Fruit fly (Drosophila melanogaster) whole organism, embryonic: ENCODE data around the gene PK1-R.

Experiments
- Aef1 ChIP-seq: fragments of 200-800 bp; sonication (Bioruptor generic); IDR thresholded peaks from 3 replicates; pipeline ENCODE4 v1.3.6; 2022; ENCODE audit warnings: missing biosample characterization, missing genetic modification characterization
- Atf3 ChIP-seq: fragments of 200-800 bp; sonication (Bioruptor generic); optimal IDR thresholded peaks from 3 replicates; lab custom pipeline; 2016; ENCODE audit warnings: missing biosample characterization, missing genetic modification characterization
- B-H1 ChIP-seq: fragments of 200-800 bp; sonication (Bioruptor generic); IDR thresholded peaks from 3 replicates; pipeline ENCODE4 v1.3.6; 2022; ENCODE audit warnings: missing biosample characterization, missing genetic modification characterization
- CG10654 ChIP-seq: fragments of 200-800 bp; sonication (Bioruptor generic); optimal IDR thresholded peaks from 2 replicates; lab custom pipeline; 2016; ENCODE audit warnings: missing biosample characterization, missing genetic modification characterization
- CG13287 ChIP-seq: fragments of 200-800 bp; sonication (Bioruptor generic); IDR thresholded peaks from 2 replicates; pipeline ENCODE4 v1.3.6; 2022; ENCODE audit warnings: missing biosample characterization, missing genetic modification characterization; ENCODE audit not compliant: partially characterized antibody
- CG13424 ChIP-seq: fragments of 200-800 bp; sonication (Bioruptor generic); optimal IDR thresholded peaks from 2 replicates; lab custom pipeline; 2019; ENCODE audit warnings: missing biosample characterization, mild to moderate bottlenecking, missing genetic modification characterization, moderate library complexity
- CG14014 ChIP-seq: fragments of 200-800 bp; sonication (Bioruptor generic); IDR thresholded peaks from 2 replicates; pipeline ENCODE4 v1.3.6; 2022; ENCODE audit warnings: missing biosample characterization, missing genetic modification characterization
- CG15011 ChIP-seq: fragments of 200-800 bp; sonication (Bioruptor generic); optimal IDR thresholded peaks from 3 replicates; lab custom pipeline; 2018; ENCODE audit warnings: missing biosample characterization, mild to moderate bottlenecking, missing genetic modification characterization
- CG15696 ChIP-seq: fragments of 200-800 bp; sonication (Bioruptor generic); optimal IDR thresholded peaks from 2 replicates; lab custom pipeline; 2019; ENCODE audit warnings: missing biosample characterization, mild to moderate bottlenecking, missing genetic modification characterization, moderate library complexity
- CG1602 ChIP-seq: fragments of 200-800 bp; sonication (Bioruptor generic); optimal IDR thresholded peaks from 3 replicates; lab custom pipeline; 2016; ENCODE audit warnings: missing biosample characterization, missing genetic modification characterization
- CG1832 ChIP-seq: fragments of 200-800 bp; sonication (Bioruptor generic); optimal IDR thresholded peaks from 2 replicates; lab custom pipeline; 2017; ENCODE audit warnings: missing biosample characterization, mild to moderate bottlenecking, missing genetic modification characterization, inconsistent platforms
- CG18599 ChIP-seq: fragments of 200-800 bp; sonication (Bioruptor generic); optimal IDR thresholded peaks from 3 replicates; lab custom pipeline; 2017; ENCODE audit warnings: missing biosample characterization, missing genetic modification characterization, mild to moderate bottlenecking, moderate library complexity, missing genetic modification reagents
- CG18619 ChIP-seq: fragments of 200-800 bp; sonication (Bioruptor generic); optimal IDR thresholded peaks from 3 replicates; lab custom pipeline; 2017; ENCODE audit warnings: missing biosample characterization, mild to moderate bottlenecking, missing genetic modification characterization
- CG2889 ChIP-seq: fragments of 200-800 bp; sonication (Bioruptor generic); IDR thresholded peaks from 3 replicates; pipeline ENCODE4 v1.3.6; 2022; ENCODE audit warnings: missing biosample characterization, missing genetic modification characterization
- CG31365 ChIP-seq: fragments of 200-800 bp; sonication (Bioruptor generic); optimal IDR thresholded peaks from 2 replicates; lab custom pipeline; 2018; ENCODE audit warnings: missing biosample characterization, mild to moderate bottlenecking, missing genetic modification characterization
- CG33557 ChIP-seq: fragments of 200-800 bp; sonication (Bioruptor generic); optimal IDR thresholded peaks from 2 replicates; lab custom pipeline; 2019; ENCODE audit warnings: missing biosample characterization, mild to moderate bottlenecking, missing genetic modification characterization, moderate library complexity
- CG42726 ChIP-seq: fragments of 200-800 bp; sonication (Bioruptor generic); IDR thresholded peaks from 2 replicates; pipeline ENCODE4 v1.3.6; 2022; ENCODE audit warnings: missing biosample characterization, missing genetic modification characterization; ENCODE audit not compliant: partially characterized antibody
- CG6689 ChIP-seq: fragments of 200-800 bp; sonication (Bioruptor generic); IDR thresholded peaks from 2 replicates; pipeline ENCODE4 v1.3.6; 2022; ENCODE audit warnings: missing biosample characterization, missing genetic modification characterization
- CG7745 ChIP-seq: fragments of 200-800 bp; sonication (Bioruptor generic); optimal IDR thresholded peaks from 2 replicates; lab custom pipeline; 2018; ENCODE audit warnings: missing biosample characterization, mild to moderate bottlenecking, missing genetic modification characterization, moderate library complexity
- CG8281 ChIP-seq: fragments of 200-800 bp; sonication (Bioruptor generic); optimal IDR thresholded peaks from 2 replicates; lab custom pipeline; 2018; ENCODE audit warnings: missing biosample characterization, mild to moderate bottlenecking, missing genetic modification characterization, moderate library complexity
- Hsf ChIP-seq: fragments of 200-800 bp; sonication (Bioruptor generic); optimal IDR thresholded peaks from 3 replicates; lab custom pipeline; 2016; ENCODE audit warnings: missing biosample characterization, missing genetic modification characterization
- Kr ChIP-seq: fragments of 200-800 bp; sonication (Bioruptor generic); optimal IDR thresholded peaks from 2 replicates; lab custom pipeline; 2017; ENCODE audit warnings: missing biosample characterization, mild to moderate bottlenecking, missing genetic modification characterization
- MTF-1 ChIP-seq: fragments of 200-800 bp; sonication (Bioruptor generic); optimal IDR thresholded peaks from 2 replicates; lab custom pipeline; 2018; ENCODE audit warnings: missing biosample characterization, mild to moderate bottlenecking, missing genetic modification characterization, borderline replicate concordance
- NC2α ChIP-seq: fragments of 200-800 bp; sonication (Bioruptor generic); optimal IDR thresholded peaks from 2 replicates; lab custom pipeline; 2016; ENCODE audit warnings: missing biosample characterization, missing genetic modification characterization
- Oaz ChIP-seq: fragments of 200-800 bp; sonication (Bioruptor generic); IDR thresholded peaks from 2 replicates; pipeline ENCODE4 v1.3.6; 2022; ENCODE audit warnings: missing biosample characterization, missing genetic modification characterization
- Ravus ChIP-seq: fragments of 200-800 bp; sonication (Bioruptor generic); IDR thresholded peaks from 2 replicates; pipeline ENCODE4 v1.3.6; 2022; ENCODE audit warnings: missing biosample characterization, missing genetic modification characterization
- Taf1 ChIP-seq: fragments of 200-800 bp; sonication (Bioruptor generic); IDR thresholded peaks from 2 replicates; pipeline ENCODE4 v1.3.6; 2022; ENCODE audit warnings: missing biosample characterization, missing genetic modification characterization
- ac ChIP-seq: fragments of 200-800 bp; sonication (Bioruptor generic); optimal IDR thresholded peaks from 3 replicates; lab custom pipeline; 2017; ENCODE audit warnings: missing biosample characterization, mild to moderate bottlenecking, missing genetic modification characterization
- ara ChIP-seq: fragments of 200-800 bp; sonication (Bioruptor generic); IDR thresholded peaks from 2 replicates; pipeline ENCODE4 v1.3.6; 2022; ENCODE audit warnings: missing biosample characterization, missing genetic modification characterization
- az2 ChIP-seq: fragments of 200-800 bp; sonication (Bioruptor generic); optimal IDR thresholded peaks from 3 replicates; lab custom pipeline; 2016; ENCODE audit warnings: missing biosample characterization, missing genetic modification characterization
- br ChIP-seq: fragments of >200 bp; optimal IDR thresholded peaks from 2 replicates; lab custom pipeline; 2017
- cad ChIP-seq: fragments of >200 bp; optimal IDR thresholded peaks from 2 replicates; lab custom pipeline; 2017; ENCODE audit warnings: missing biosample characterization, missing genetic modification characterization
- dimm ChIP-seq: fragments of 200-800 bp; sonication (Bioruptor generic); IDR thresholded peaks from 2 replicates; pipeline ENCODE4 v1.3.6; 2022; ENCODE audit warnings: missing biosample characterization, missing genetic modification characterization
- dysf ChIP-seq: fragments of 200-800 bp; sonication (Bioruptor generic); IDR thresholded peaks from 3 replicates; pipeline ENCODE4 v1.3.6; 2022; ENCODE audit warnings: missing biosample characterization, missing genetic modification characterization
- emc ChIP-seq: fragments of 200-800 bp; sonication (Bioruptor generic); optimal IDR thresholded peaks from 2 replicates; lab custom pipeline; 2016; ENCODE audit warnings: missing biosample characterization, missing genetic modification characterization
- eyg ChIP-seq: fragments of 200-800 bp; sonication (Bioruptor generic); optimal IDR thresholded peaks from 3 replicates; lab custom pipeline; 2016; ENCODE audit warnings: missing biosample characterization, missing genetic modification characterization
- gfzf ChIP-seq: fragments of 200-800 bp; sonication (Bioruptor generic); optimal IDR thresholded peaks from 2 replicates; lab custom pipeline; 2016; ENCODE audit warnings: missing biosample characterization, mild to moderate bottlenecking, missing genetic modification characterization, moderate library complexity
- klu ChIP-seq: fragments of 200-800 bp; sonication (Bioruptor generic); IDR thresholded peaks from 2 replicates; pipeline ENCODE4 v1.3.6; 2022; ENCODE audit warnings: missing biosample characterization, missing genetic modification characterization
- kni ChIP-seq: fragments of 200-800 bp; sonication (Bioruptor generic); optimal IDR thresholded peaks from 3 replicates; lab custom pipeline; 2017; ENCODE audit warnings: mild to moderate bottlenecking, missing biosample characterization, missing genetic modification reagents, missing genetic modification characterization
- maf-S ChIP-seq: fragments of 200-800 bp; sonication (Bioruptor generic); optimal IDR thresholded peaks from 2 replicates; lab custom pipeline; 2016; ENCODE audit warnings: missing biosample characterization, missing genetic modification characterization
- odd ChIP-seq: fragments of 200-800 bp; sonication (Bioruptor generic); optimal IDR thresholded peaks from 2 replicates; lab custom pipeline; 2017; ENCODE audit warnings: missing biosample characterization, mild to moderate bottlenecking, missing genetic modification characterization
- psq ChIP-seq: fragments of 200-800 bp; sonication (Bioruptor generic); optimal IDR thresholded peaks from 2 replicates; lab custom pipeline; 2017; ENCODE audit warnings: missing biosample characterization, missing genetic modification characterization
- schlank ChIP-seq: fragments of 200-800 bp; sonication (Bioruptor generic); optimal IDR thresholded peaks from 2 replicates; lab custom pipeline; 2018; ENCODE audit warnings: missing biosample characterization, mild to moderate bottlenecking, missing genetic modification characterization
- seq ChIP-seq: fragments of 200-800 bp; sonication (Bioruptor generic); IDR thresholded peaks from 2 replicates; pipeline ENCODE4 v1.3.6; 2022; ENCODE audit warnings: missing biosample characterization, missing genetic modification characterization
- sim ChIP-seq: fragments of 200-800 bp; sonication (Bioruptor generic); IDR thresholded peaks from 2 replicates; pipeline ENCODE4 v1.3.6; 2022; ENCODE audit warnings: missing biosample characterization, missing genetic modification characterization
- stwl ChIP-seq: fragments of 200-800 bp; sonication (Bioruptor generic); optimal IDR thresholded peaks from 3 replicates; lab custom pipeline; 2018; ENCODE audit warnings: missing biosample characterization, mild to moderate bottlenecking, missing genetic modification characterization, moderate library complexity
- tna ChIP-seq: fragments of 200-800 bp; sonication (Bioruptor generic); IDR thresholded peaks from 2 replicates; pipeline ENCODE4 v1.3.6; 2022; ENCODE audit warnings: missing biosample characterization, missing genetic modification characterization; ENCODE audit not compliant: partially characterized antibody
- trem ChIP-seq: fragments of 200-800 bp; optimal IDR thresholded peaks from 3 replicates; lab custom pipeline; 2019; ENCODE audit warnings: missing biosample characterization, mild to moderate bottlenecking, missing genetic modification characterization, moderate library complexity
- ttk ChIP-seq: fragments of 200-800 bp; sonication (Bioruptor generic); IDR thresholded peaks from 2 replicates; pipeline ENCODE4 v2.1.2; 2022; ENCODE audit warnings: missing biosample characterization, missing genetic modification characterization
- unc-4 ChIP-seq: fragments of 200-800 bp; sonication (Bioruptor generic); IDR thresholded peaks from 2 replicates; pipeline ENCODE4 v1.3.6; 2022; ENCODE audit warnings: missing biosample characterization, missing genetic modification characterization; ENCODE audit not compliant: partially characterized antibody
- wdn ChIP-seq: fragments of 200-800 bp; sonication (Bioruptor generic); IDR thresholded peaks from 2 replicates; pipeline ENCODE4 v1.3.6; 2022; ENCODE audit warnings: missing biosample characterization, missing genetic modification characterization

Gene PK1-R

dm6 chr3R:14122347-14122812 is 19.5 kb upstream of the PK1-R start, which contains the start of the genes Abi and twf (continued):
- TF ChIP-seq unc-4 (GFP tag; lab: Robert Waterston, UW) (no peak), Ravus (GFP tag; lab: Robert Waterston, UW) (no peak), cad (GFP tag; lab: Kevin White, UChicago) (no peak), Aef1 (peak; percentile 68), wdn (peak; percentile 32; the same call in 1 of the 2 replicates), tna (GFP tag; lab: Robert Waterston, UW) (no peak), CG31365 (no peak), kni (GFP tag; lab: Kevin White, UChicago) (no peak), dysf (GFP tag; lab: Robert Waterston, UW) (peak; percentile 60; the same call in 2 of the 3 replicates), CG13424 (tag; lab: Kevin White, UChicago) (peak; percentile 67), NC2α (GFP tag; lab: Kevin White, UChicago) (no peak), psq (peak; percentile 42), br (no peak), CG8281 (tag; lab: Kevin White, UChicago) (peak; percentile 3), CG33557 (GFP tag; lab: Kevin White, UChicago) (peak; percentile 49), az2 (GFP tag; lab: Kevin White, UChicago) (peak; percentile 70), B-H1 (GFP tag; lab: Robert Waterston, UW) (no peak; the same call in 2 of the 3 replicates), CG15696 (tag; lab: Kevin White, UChicago) (peak; percentile 50), ttk (GFP tag; lab: Robert Waterston, UW) (peak; percentile 41), Taf1 (peak; percentile 42; the same call in 1 of the 2 replicates), klu (peak; percentile 46; the same call in 1 of the 2 replicates), stwl (peak; percentile 79), emc (GFP tag; lab: Kevin White, UChicago) (peak; percentile 20), CG13287 (GFP tag; lab: Robert Waterston, UW) (peak; percentile 45; the same call in 1 of the 2 replicates), sim (0 out of 2 replicates have a peak, but pooled peaks have one; percentile 19), schlank (tag; lab: Kevin White, UChicago) (peak; percentile 9), CG10654 (peak; percentile 74), Hsf (GFP tag; lab: Kevin White, UChicago) (peak; percentile 78), CG18619 (GFP tag; lab: Kevin White, UChicago) (peak; percentile 45), Kr (GFP tag; lab: Kevin White, UChicago) (no peak), ac (GFP tag; lab: Kevin White, UChicago) (no peak), CG6689 (peak; percentile 72), CG15011 (no peak), CG2889 (GFP tag; lab: Robert Waterston, UW) (no peak), trem (peak; percentile 75), CG7745 (no peak), seq (GFP tag; lab: Robert Waterston, UW) (no peak), odd (GFP tag; lab: Kevin White, UChicago) (no peak), maf-S (GFP tag; lab: Kevin White, UChicago) (peak; percentile 63), CG1602 (GFP tag; lab: Kevin White, UChicago) (peak; percentile 80), CG42726 (GFP tag; lab: Robert Waterston, UW) (no peak), MTF-1 (GFP tag; lab: Kevin White, UChicago) (no peak), eyg (no peak), ara (GFP tag; lab: Robert Waterston, UW) (peak; percentile 25; the same call in 1 of the 2 replicates), Atf3 (GFP tag; lab: Kevin White, UChicago) (peak; percentile 43), CG18599 (GFP tag; lab: Kevin White, UChicago) (peak; percentile 67), CG14014 (GFP tag; lab: Robert Waterston, UW) (peak; percentile 54; the same call in 1 of the 2 replicates), dimm (GFP tag; lab: Robert Waterston, UW) (no peak), CG1832 (no peak), Oaz (GFP tag; lab: Robert Waterston, UW) (no peak), gfzf (peak; percentile 75)
